Fruit fly (Drosophila melanogaster): ENCODE results near the gene Gr10a.

Gr10a gene

DNA sequence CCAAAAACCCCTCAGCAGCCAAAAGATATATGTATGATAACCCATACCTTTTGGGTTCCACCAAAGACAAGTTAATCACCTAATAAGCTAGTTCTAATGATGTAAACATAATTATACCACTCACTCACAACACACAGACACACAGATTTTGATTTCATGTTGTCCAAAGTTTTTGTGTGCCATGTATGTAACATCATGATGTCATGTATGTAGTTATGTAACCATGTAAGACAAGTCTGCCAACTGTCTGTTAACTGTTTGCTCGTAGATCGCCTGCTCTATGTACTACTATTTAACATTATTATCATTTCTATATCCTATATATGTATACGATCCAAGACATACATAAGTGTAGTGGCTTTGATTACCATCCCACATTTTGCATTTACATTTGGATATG lies 13.0 kb downstream of the Gr10a start:
- TF ChIP-seq noc (tag; optimal IDR thresholded peaks at IDR 0.05) = no peak

dm6 chrX:11393003-11393620 lies 24.1 kb downstream of the Gr10a start:
- TF ChIP-seq noc (tag; optimal IDR thresholded peaks at IDR 0.05) = no peak

- peak; percentile 52 for TF ChIP-seq noc (tag; optimal IDR thresholded peaks at IDR 0.05)
Observed at dm6 chrX:11391364-11391915, 25.8 kb downstream of the Gr10a start.

DNA sequence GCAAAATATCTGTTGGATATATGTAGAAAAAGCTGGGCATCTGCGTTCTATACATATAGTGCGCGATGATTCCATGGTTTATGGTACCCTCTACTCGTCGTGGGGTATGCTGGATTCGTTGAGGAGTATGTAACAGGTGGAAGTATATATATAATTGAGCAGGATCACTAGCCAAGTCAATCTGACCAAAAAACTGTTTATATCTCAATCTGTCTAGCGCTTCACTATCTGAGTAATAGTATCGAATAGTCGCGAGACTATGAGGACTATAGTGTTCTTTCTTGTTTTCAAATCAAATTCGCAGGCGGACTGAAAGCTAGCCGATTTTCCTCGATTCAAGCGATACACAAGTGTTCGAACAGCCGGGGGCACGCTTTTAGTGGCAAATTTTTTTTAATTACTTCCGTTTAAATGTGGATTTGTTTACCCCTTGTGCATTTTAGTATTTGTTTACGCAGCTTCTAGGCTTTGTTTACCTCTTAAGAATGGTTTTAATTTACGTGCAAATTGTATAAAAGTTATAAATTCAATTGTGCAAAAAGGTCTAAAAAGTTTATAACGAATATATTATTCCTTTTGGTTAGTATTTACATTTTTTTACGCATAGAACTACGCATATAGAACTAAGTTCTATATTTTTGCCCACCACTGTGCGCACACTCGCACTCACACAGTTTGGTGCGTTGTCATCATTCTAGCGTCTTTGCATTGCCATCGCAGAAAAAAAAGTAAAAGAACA lies 26.4 kb downstream of the Gr10a start:
- peak; percentile 76 for TF ChIP-seq noc (tag; optimal IDR thresholded peaks at IDR 0.05)

dm6 chrX:11389494-11390447 lies 27.5 kb downstream of the Gr10a start:
- no peak for TF ChIP-seq noc (tag; optimal IDR thresholded peaks at IDR 0.05)

- no peak for TF ChIP-seq noc (tag; optimal IDR thresholded peaks at IDR 0.05)
Observed at dm6 chrX:11385498-11385897, 31.7 kb downstream of the Gr10a start.

DNA sequence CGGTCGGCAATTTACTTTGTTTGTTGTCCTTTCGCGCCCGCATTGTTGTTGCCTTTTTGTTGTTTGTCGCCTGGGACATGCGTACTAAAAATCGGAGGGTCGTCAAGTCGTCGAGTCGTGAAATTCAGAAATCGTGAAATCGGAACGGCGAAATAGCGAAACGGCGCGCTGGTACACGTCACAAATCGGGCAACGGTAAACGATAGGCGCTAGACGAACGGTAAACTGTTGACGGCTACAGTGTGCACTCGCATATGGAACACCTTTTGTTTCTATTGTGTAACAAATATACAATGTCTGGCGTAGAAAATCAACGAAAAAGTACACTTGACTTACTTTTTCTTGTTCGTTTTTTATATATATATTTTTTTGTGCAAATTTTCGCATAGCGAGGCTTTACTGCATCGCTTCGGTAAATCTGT lies 33.2 kb downstream of the Gr10a start:
- TF ChIP-seq noc (tag; optimal IDR thresholded peaks at IDR 0.05) = peak; percentile 45

- TF ChIP-seq noc (tag; optimal IDR thresholded peaks at IDR 0.05) = no peak
Observed at dm6 chrX:11383530-11383929, 33.7 kb downstream of the Gr10a start.

dm6 chrX:11382588-11382987 lies 34.6 kb downstream of the Gr10a start:
- TF ChIP-seq noc (tag; optimal IDR thresholded peaks at IDR 0.05) = no peak

- no peak for TF ChIP-seq noc (tag; optimal IDR thresholded peaks at IDR 0.05)
Observed at dm6 chrX:11379747-11380146, 37.5 kb downstream of the Gr10a start.

DNA sequence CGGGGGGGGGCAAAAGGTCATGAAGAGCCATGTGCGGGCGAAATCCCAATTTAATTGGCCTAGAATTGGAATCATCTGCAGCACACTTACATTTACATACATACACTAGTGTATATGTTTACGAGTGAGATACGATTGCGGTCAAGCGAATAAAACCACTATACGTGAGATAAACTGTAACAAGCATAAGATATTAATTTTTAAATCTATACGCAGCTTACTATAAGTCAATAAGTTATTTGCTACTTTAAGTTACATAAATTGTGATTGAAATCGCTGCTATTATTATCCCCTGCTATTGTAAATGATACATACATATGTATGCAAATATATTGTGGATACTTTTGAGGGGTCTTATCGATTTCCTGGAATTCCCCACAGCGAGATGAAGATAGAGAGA lies 38.1 kb downstream of the Gr10a start:
- no peak for TF ChIP-seq noc (tag; optimal IDR thresholded peaks at IDR 0.05)

DNA sequence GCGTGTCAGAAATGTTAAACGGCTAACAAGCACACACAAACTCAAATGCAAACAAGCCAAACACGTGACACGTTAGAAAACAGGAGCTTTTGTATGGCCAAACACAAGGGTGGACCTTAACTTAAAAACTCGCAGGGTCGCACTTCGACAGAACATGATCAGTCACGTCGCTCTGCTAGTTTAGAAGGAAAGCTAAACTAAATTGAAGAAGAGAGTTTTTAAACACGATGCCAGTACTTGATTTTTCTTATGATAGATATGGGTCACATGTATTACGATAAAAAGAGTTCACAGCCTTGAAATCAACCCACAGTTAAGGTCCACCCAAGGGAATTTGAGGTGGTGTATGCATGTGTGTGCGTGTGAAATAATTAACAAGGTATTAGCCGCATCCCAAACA lies 38.8 kb downstream of the Gr10a start:
- no peak for TF ChIP-seq noc (tag; optimal IDR thresholded peaks at IDR 0.05)

dm6 chrX:11374320-11374719 lies 42.9 kb downstream of the Gr10a start:
- no peak for TF ChIP-seq noc (tag; optimal IDR thresholded peaks at IDR 0.05)

DNA sequence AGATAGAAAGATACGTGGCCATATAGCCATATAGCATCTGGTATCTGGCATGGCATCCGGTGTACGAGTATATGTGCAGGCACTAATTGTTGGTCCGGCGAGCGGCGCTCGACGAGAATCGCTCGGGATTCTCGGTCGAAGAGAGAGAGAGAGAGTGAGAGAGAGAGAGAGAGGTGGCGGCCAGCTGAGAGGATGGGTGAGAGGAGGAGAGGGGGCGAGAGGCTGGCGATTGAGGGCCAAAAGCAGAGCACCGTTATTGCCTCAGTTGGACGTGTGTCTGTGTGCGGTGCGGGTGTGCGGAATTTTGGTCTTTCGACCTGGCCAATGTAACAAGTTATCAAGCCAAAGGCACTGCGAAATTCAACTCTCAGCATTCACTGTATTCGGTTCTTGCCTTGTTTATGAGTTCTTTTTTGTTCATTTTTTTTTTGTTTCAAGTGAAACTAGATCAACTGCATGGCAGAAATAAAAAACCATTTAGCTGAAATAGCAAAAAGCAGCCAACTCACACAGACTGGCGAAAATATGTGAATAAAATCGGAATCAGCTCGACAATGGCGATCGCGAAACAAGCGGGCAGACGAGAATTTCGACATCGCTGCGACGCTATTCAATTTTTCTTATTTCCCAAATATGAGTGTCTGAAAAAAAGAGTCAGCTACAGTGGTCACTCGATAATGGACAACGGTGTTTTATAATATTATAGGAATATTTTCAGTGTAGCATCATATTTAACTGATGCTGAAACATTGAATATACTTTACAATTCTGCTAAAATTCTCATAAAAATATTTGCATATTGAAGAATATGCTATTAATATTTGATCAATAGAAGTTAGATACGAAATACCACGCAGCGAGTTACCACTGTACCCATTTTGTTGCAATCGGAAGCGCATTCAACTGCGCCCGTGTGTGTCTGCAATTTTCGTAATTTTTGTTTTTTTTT lies 44.2 kb downstream of the Gr10a start:
- no peak for TF ChIP-seq noc (tag; optimal IDR thresholded peaks at IDR 0.05)

- no peak for TF ChIP-seq noc (tag; optimal IDR thresholded peaks at IDR 0.05)
Observed at dm6 chrX:11371613-11372012, 45.6 kb downstream of the Gr10a start.

Data from whole organism, larva.